Worm (Caenorhabditis elegans) whole organism, L2 larva: Measurements from ENCODE around the gene C04A11.5.

ENCODE experiments used
- ceh-82 ChIP-seq: fragments of 150-350 bp; optimal IDR thresholded peaks from 2 replicates; lab custom pipeline; 2014; ENCODE audit warnings: missing biosample characterization, missing genetic modification characterization
- egl-27 ChIP-seq: sonication (generic microtip); optimal IDR thresholded peaks from 3 replicates; lab custom pipeline; 2017; ENCODE audit warnings: missing biosample characterization, missing genetic modification reagents, missing genetic modification characterization
- lin-11 ChIP-seq: fragments of 150-350 bp; sonication (generic microtip); optimal IDR thresholded peaks from 2 replicates; lab custom pipeline; 2014; ENCODE audit warnings: missing biosample characterization, missing genetic modification characterization, inconsistent platforms, mixed read lengths
- lsy-2 ChIP-seq, 2 experiments: fragments of 150-350 bp in 1 of 2; sonication (generic microtip) in 1 of 2; optimal IDR thresholded peaks; 2 replicates each; lab custom pipeline; 2014 to 2017; ENCODE audit warnings: missing biosample characterization in 2 of 2, missing genetic modification characterization in 2 of 2
- nhr-11 ChIP-seq: fragments of 150-350 bp; optimal IDR thresholded peaks from 2 replicates; lab custom pipeline; 2014; ENCODE audit warnings: missing biosample characterization, missing genetic modification characterization
- nhr-237 ChIP-seq: fragments of 150-350 bp; optimal IDR thresholded peaks from 2 replicates; lab custom pipeline; 2014; ENCODE audit warnings: missing biosample characterization, missing genetic modification characterization
- nhr-77 ChIP-seq: fragments of 150-350 bp; optimal IDR thresholded peaks from 2 replicates; lab custom pipeline; 2014; ENCODE audit warnings: missing biosample characterization, missing genetic modification characterization
- snpc-4 ChIP-seq: fragments of 150-350 bp; optimal IDR thresholded peaks from 2 replicates; lab custom pipeline; 2014; ENCODE audit warnings: missing biosample characterization, missing genetic modification characterization
- unc-39 ChIP-seq: fragments of 150-350 bp; optimal IDR thresholded peaks from 2 replicates; lab custom pipeline; 2014; ENCODE audit warnings: missing biosample characterization, missing genetic modification characterization
- ztf-4 ChIP-seq: fragments of 150-350 bp; optimal IDR thresholded peaks from 2 replicates; lab custom pipeline; 2014; ENCODE audit warnings: missing biosample characterization, missing genetic modification characterization

- TF ChIP-seq unc-39 (tag; lab: Kevin White, UChicago): no peak
- no peak for TF ChIP-seq snpc-4 (tag; lab: Kevin White, UChicago)
- no peak for TF ChIP-seq ceh-82 (tag; lab: Kevin White, UChicago)
- no peak for TF ChIP-seq lsy-2 (tag; optimal IDR thresholded peaks at IDR 0.05; lab: Kevin White, UChicago)
- TF ChIP-seq nhr-11 (tag; lab: Kevin White, UChicago): no peak
- TF ChIP-seq nhr-77: no peak
- no peak for TF ChIP-seq ztf-4
- TF ChIP-seq nhr-237 (tag; lab: Kevin White, UChicago): no peak
- no peak for TF ChIP-seq lin-11 (tag; lab: Kevin White, UChicago)
- no peak for TF ChIP-seq egl-27 (tag; lab: Kevin White, UChicago)
These were observed 2.5 kb downstream of the C04A11.5 start for ce11 chrX:13666864-13667263.
